Worm (Caenorhabditis elegans): ENCODE measurements around the gene C23F12.9.
A peak's percentile ranks its signal among the peaks of the same experiment; 100 is the strongest.

DNA sequence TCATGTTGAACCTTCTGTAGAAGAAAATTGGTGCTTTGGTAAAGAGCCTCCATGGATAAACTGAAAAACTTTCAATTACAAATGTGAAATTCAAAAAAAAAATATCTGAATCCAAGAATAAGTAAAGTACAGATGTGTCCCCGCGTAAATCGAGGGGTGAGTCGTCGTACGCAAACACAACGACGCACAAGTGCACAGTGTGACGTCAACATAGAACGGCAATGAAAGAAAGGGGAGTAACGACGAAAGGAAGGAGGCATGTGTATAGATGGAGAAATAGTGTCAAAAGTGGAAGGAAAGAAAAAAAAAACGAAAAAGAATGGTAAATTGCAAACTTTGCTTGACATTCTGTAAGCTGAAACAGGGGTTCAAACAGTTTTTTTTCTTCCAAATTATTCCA, 47.7 kb downstream of the C23F12.9 start, which contains the start of gene memb-1:
- no peak for TF ChIP-seq nhr-76 (tag; optimal IDR thresholded peaks at IDR 0.05)
- TF ChIP-seq pha-4 (tag; optimal IDR thresholded peaks at IDR 0.05), result peak; percentile 83
- no peak for TF ChIP-seq ama-1 (optimal IDR thresholded peaks at IDR 0.05)
- TF ChIP-seq ztf-11 (tag; optimal IDR thresholded peaks at IDR 0.05), result no peak
- TF ChIP-seq nfya-1 (tag; optimal IDR thresholded peaks at IDR 0.05; ENCODE audit: insufficient read depth), result peak; percentile 77
- TF ChIP-seq elt-1 (tag; optimal IDR thresholded peaks at IDR 0.05), result no peak
- TF ChIP-seq nhr-237 (tag; optimal IDR thresholded peaks at IDR 0.05), result no peak
- TF ChIP-seq ceh-82 (tag; optimal IDR thresholded peaks at IDR 0.05), result no peak
- no peak for TF ChIP-seq mdl-1 (tag; optimal IDR thresholded peaks at IDR 0.05)
- TF ChIP-seq zag-1 (tag; optimal IDR thresholded peaks at IDR 0.05), result no peak
- no peak for TF ChIP-seq ceh-28 (tag; optimal IDR thresholded peaks at IDR 0.05)
- TF ChIP-seq unc-62 (GFP tag; optimal IDR thresholded peaks at IDR 0.05), result no peak
- no peak for TF ChIP-seq nhr-12 (tag; optimal IDR thresholded peaks at IDR 0.05)

All from whole organism, L3 larva.